Fruit fly (Drosophila melanogaster) whole organism, prepupa: Measurements from ENCODE around the gene tx.

Experiments
- Blimp-1 ChIP-seq: fragments of 200-800 bp; sonication (Bioruptor generic); optimal IDR thresholded peaks from 3 replicates; lab custom pipeline; 2017; ENCODE audit warnings: missing biosample characterization, missing genetic modification characterization, mild to moderate bottlenecking, moderate library complexity, missing genetic modification reagents
- CG10631 ChIP-seq: fragments of 200-800 bp; sonication (Bioruptor generic); optimal IDR thresholded peaks from 2 replicates; lab custom pipeline; 2016; ENCODE audit warnings: missing biosample characterization, missing genetic modification characterization
- CG11294 ChIP-seq: fragments of 200-800 bp; sonication (Bioruptor generic); IDR thresholded peaks from 2 replicates; pipeline ENCODE4 v1.3.6; 2022; ENCODE audit warnings: missing biosample characterization, missing genetic modification characterization
- CG11762 ChIP-seq: fragments of 200-800 bp; sonication (Bioruptor generic); optimal IDR thresholded peaks from 3 replicates; lab custom pipeline; 2016; ENCODE audit warnings: missing biosample characterization, missing genetic modification characterization; ENCODE audit not compliant: insufficient read depth
- CG11902 ChIP-seq: fragments of 200-800 bp; sonication (Bioruptor generic); optimal IDR thresholded peaks from 3 replicates; lab custom pipeline; 2016; ENCODE audit warnings: missing biosample characterization, missing genetic modification characterization
- CG15336 ChIP-seq: fragments of 200-800 bp; sonication (Bioruptor generic); IDR thresholded peaks from 2 replicates; pipeline ENCODE4 v1.3.6; 2022; ENCODE audit warnings: missing biosample characterization, missing genetic modification characterization
- CG1621 ChIP-seq: fragments of 200-800 bp; sonication (Bioruptor generic); optimal IDR thresholded peaks from 3 replicates; lab custom pipeline; 2018; ENCODE audit warnings: missing biosample characterization, mild to moderate bottlenecking, missing genetic modification characterization
- CG3032 ChIP-seq: fragments of 200-800 bp; optimal IDR thresholded peaks from 2 replicates; lab custom pipeline; 2019; ENCODE audit warnings: missing biosample characterization, mild to moderate bottlenecking, missing genetic modification characterization, moderate library complexity
- CG31627 ChIP-seq: fragments of 200-800 bp; sonication (Bioruptor generic); optimal IDR thresholded peaks from 3 replicates; lab custom pipeline; 2016; ENCODE audit warnings: missing biosample characterization, missing genetic modification characterization
- CG3919 ChIP-seq: fragments of 200-800 bp; sonication (Bioruptor generic); optimal IDR thresholded peaks from 3 replicates; lab custom pipeline; 2016; ENCODE audit warnings: missing biosample characterization, missing genetic modification characterization
- CG4318 ChIP-seq: fragments of 200-800 bp; sonication (Bioruptor generic); optimal IDR thresholded peaks from 3 replicates; lab custom pipeline; 2017; ENCODE audit warnings: missing biosample characterization, mild to moderate bottlenecking, missing genetic modification characterization
- CG6163 ChIP-seq: fragments of 200-800 bp; sonication (Bioruptor generic); IDR thresholded peaks from 3 replicates; pipeline ENCODE4 v1.3.6; 2022; ENCODE audit warnings: missing biosample characterization, missing genetic modification characterization
- CG6276 ChIP-seq: fragments of 200-800 bp; sonication (Bioruptor generic); optimal IDR thresholded peaks from 2 replicates; lab custom pipeline; 2017; ENCODE audit warnings: missing biosample characterization, mild to moderate bottlenecking, missing genetic modification characterization
- CG6792 ChIP-seq: fragments of 200-800 bp; sonication (Bioruptor generic); optimal IDR thresholded peaks from 3 replicates; lab custom pipeline; 2016; ENCODE audit warnings: missing biosample characterization, missing genetic modification characterization
- CG6854 ChIP-seq: fragments of 200-800 bp; sonication (Bioruptor generic); optimal IDR thresholded peaks from 2 replicates; lab custom pipeline; 2017; ENCODE audit warnings: missing biosample characterization, mild to moderate bottlenecking, missing genetic modification characterization
- CG8119 ChIP-seq: fragments of 200-800 bp; sonication (Bioruptor generic); IDR thresholded peaks from 3 replicates; pipeline ENCODE4 v1.3.6; 2022; ENCODE audit warnings: missing biosample characterization, missing genetic modification characterization
- CG8319 ChIP-seq: fragments of 200-800 bp; sonication (Bioruptor generic); optimal IDR thresholded peaks from 3 replicates; lab custom pipeline; 2016; ENCODE audit warnings: missing biosample characterization, missing genetic modification characterization
- CG8632 ChIP-seq: fragments of 200-800 bp; sonication (Bioruptor generic); optimal IDR thresholded peaks from 3 replicates; lab custom pipeline; 2016; ENCODE audit warnings: missing biosample characterization, missing genetic modification characterization
- CG9139 ChIP-seq: fragments of 200-800 bp; sonication (Bioruptor generic); optimal IDR thresholded peaks from 3 replicates; lab custom pipeline; 2017; ENCODE audit warnings: missing biosample characterization, mild to moderate bottlenecking, missing genetic modification characterization
- Eip75B ChIP-seq: fragments of 200-800 bp; sonication (Bioruptor generic); optimal IDR thresholded peaks from 3 replicates; lab custom pipeline; 2016; ENCODE audit warnings: missing biosample characterization, missing genetic modification characterization
- Eip78C ChIP-seq: fragments of 200-800 bp; sonication (Bioruptor generic); peaks from one replicate; lab custom pipeline; 2016; ENCODE audit warnings: missing biosample characterization, missing genetic modification characterization
- Eip93F ChIP-seq: fragments of 200-800 bp; sonication (Bioruptor generic); optimal IDR thresholded peaks from 2 replicates; lab custom pipeline; 2016; ENCODE audit warnings: missing biosample characterization, mild to moderate bottlenecking, missing genetic modification characterization
- Ets21C ChIP-seq: fragments of 200-800 bp; sonication (Bioruptor generic); optimal IDR thresholded peaks from 3 replicates; lab custom pipeline; 2016; ENCODE audit warnings: missing biosample characterization, missing genetic modification characterization
- Hr38 ChIP-seq: sonication (Bioruptor generic); optimal IDR thresholded peaks from 2 replicates; lab custom pipeline; 2016; ENCODE audit warnings: missing biosample characterization, missing genetic modification characterization
- Hr4 ChIP-seq: fragments of 200-800 bp; sonication (Bioruptor generic); optimal IDR thresholded peaks from 3 replicates; lab custom pipeline; 2016; ENCODE audit warnings: missing biosample characterization, missing genetic modification characterization
- Lpt ChIP-seq: fragments of 200-800 bp; sonication (Bioruptor generic); optimal IDR thresholded peaks from 3 replicates; lab custom pipeline; 2016; ENCODE audit warnings: missing biosample characterization, missing genetic modification characterization
- Met ChIP-seq: fragments of 200-800 bp; sonication (Bioruptor generic); optimal IDR thresholded peaks from 3 replicates; lab custom pipeline; 2016; ENCODE audit warnings: missing biosample characterization, missing genetic modification characterization
- OdsH ChIP-seq: fragments of 200-800 bp; sonication (Bioruptor generic); optimal IDR thresholded peaks from 3 replicates; lab custom pipeline; 2016; ENCODE audit warnings: missing biosample characterization, missing genetic modification characterization
- Smox ChIP-seq: fragments of 200-800 bp; sonication (Bioruptor generic); optimal IDR thresholded peaks from 3 replicates; lab custom pipeline; 2016; ENCODE audit warnings: missing biosample characterization, missing genetic modification characterization
- Sox14 ChIP-seq: fragments of 200-800 bp; sonication (Bioruptor generic); optimal IDR thresholded peaks from 3 replicates; lab custom pipeline; 2016; ENCODE audit warnings: missing biosample characterization, missing genetic modification characterization
- Sox15 ChIP-seq: fragments of 200-800 bp; sonication (Bioruptor generic); optimal IDR thresholded peaks from 3 replicates; lab custom pipeline; 2016; ENCODE audit warnings: missing biosample characterization, missing genetic modification characterization
- acj6 ChIP-seq: fragments of 200-800 bp; sonication (Bioruptor generic); optimal IDR thresholded peaks from 3 replicates; lab custom pipeline; 2016; ENCODE audit warnings: missing biosample characterization, missing genetic modification characterization
- cyc ChIP-seq: fragments of 200-800 bp; sonication (Bioruptor generic); optimal IDR thresholded peaks from 3 replicates; lab custom pipeline; 2016; ENCODE audit warnings: missing biosample characterization, missing genetic modification characterization
- dsx ChIP-seq: fragments of 200-800 bp; optimal IDR thresholded peaks from 3 replicates; lab custom pipeline; 2019; ENCODE audit warnings: missing biosample characterization, mild to moderate bottlenecking, missing genetic modification characterization, moderate library complexity; ENCODE audit not compliant: poor library complexity, severe bottlenecking
- eg ChIP-seq: fragments of 200-800 bp; sonication (Bioruptor generic); IDR thresholded peaks from 3 replicates; pipeline ENCODE4 v1.3.6; 2022; ENCODE audit warnings: missing biosample characterization, missing genetic modification characterization
- esn ChIP-seq: fragments of 200-800 bp; sonication (Bioruptor generic); optimal IDR thresholded peaks from 2 replicates; lab custom pipeline; 2016; ENCODE audit warnings: missing biosample characterization, mild to moderate bottlenecking, missing genetic modification characterization, moderate library complexity
- fd85E ChIP-seq: fragments of 200-800 bp; sonication (Bioruptor generic); optimal IDR thresholded peaks from 3 replicates; lab custom pipeline; 2016; ENCODE audit warnings: missing biosample characterization, missing genetic modification characterization
- fkh ChIP-seq: fragments of 200-800 bp; sonication (Bioruptor generic); optimal IDR thresholded peaks from 3 replicates; lab custom pipeline; 2017; ENCODE audit warnings: missing biosample characterization, mild to moderate bottlenecking, missing genetic modification characterization, moderate library complexity
- lz ChIP-seq: fragments of 200-800 bp; sonication (Bioruptor generic); optimal IDR thresholded peaks from 3 replicates; lab custom pipeline; 2016; ENCODE audit warnings: missing biosample characterization, missing genetic modification characterization
- net ChIP-seq: fragments of 200-800 bp; sonication (Bioruptor generic); optimal IDR thresholded peaks from 3 replicates; lab custom pipeline; 2016; ENCODE audit warnings: missing biosample characterization, missing genetic modification characterization
- pdm3 ChIP-seq: fragments of 200-800 bp; sonication (Bioruptor generic); optimal IDR thresholded peaks from 3 replicates; lab custom pipeline; 2016; ENCODE audit warnings: missing biosample characterization, missing genetic modification characterization
- spab ChIP-seq: fragments of 200-800 bp; sonication (Bioruptor generic); optimal IDR thresholded peaks from 2 replicates; lab custom pipeline; 2017; ENCODE audit warnings: missing biosample characterization, mild to moderate bottlenecking, missing genetic modification characterization, missing genetic modification reagents
- ss ChIP-seq, 2 experiments: fragments of 200-800 bp; sonication (Bioruptor generic); optimal IDR thresholded peaks; 2 replicates in 1 of 2; 3 replicates in 1 of 2; lab custom pipeline; 2017 to 2018; ENCODE audit warnings: mild to moderate bottlenecking in 2 of 2, missing biosample characterization in 2 of 2, missing genetic modification characterization in 2 of 2, moderate library complexity in 1 of 2
- svp ChIP-seq: fragments of 200-800 bp; sonication (Bioruptor generic); peaks from one replicate; lab custom pipeline; 2016; ENCODE audit warnings: missing biosample characterization, missing genetic modification characterization
- topi ChIP-seq: fragments of 200-800 bp; sonication (Bioruptor generic); optimal IDR thresholded peaks from 3 replicates; lab custom pipeline; 2016; ENCODE audit warnings: missing biosample characterization, missing genetic modification characterization
- vri ChIP-seq: fragments of 200-800 bp; sonication (Bioruptor generic); optimal IDR thresholded peaks from 3 replicates; lab custom pipeline; 2016; ENCODE audit warnings: missing biosample characterization, mild to moderate bottlenecking, missing genetic modification characterization

The tx gene

dm6 chr3R:26461226-26461805 lies 20.7 kb downstream of the tx start, which contains the start of gene CG5455 (continued):
- no peak for TF ChIP-seq Eip93F (GFP tag; lab: Kevin White, UChicago)
- no peak for TF ChIP-seq acj6 (GFP tag; lab: Kevin White, UChicago)
- peak; percentile 10 for TF ChIP-seq CG10631 (GFP tag; lab: Kevin White, UChicago)
- no peak for TF ChIP-seq CG4318
- TF ChIP-seq Smox (GFP tag; lab: Kevin White, UChicago), result no peak
- peak; percentile 65 for TF ChIP-seq svp (GFP tag; lab: Kevin White, UChicago)
- TF ChIP-seq Eip75B (GFP tag; lab: Kevin White, UChicago), result peak; percentile 23
- TF ChIP-seq cyc (GFP tag; lab: Kevin White, UChicago), result no peak
- no peak for TF ChIP-seq Ets21C (GFP tag; lab: Kevin White, UChicago)
- TF ChIP-seq Sox14, result peak; percentile 66
- TF ChIP-seq CG15336 (GFP tag; lab: Robert Waterston, UW), result peak; percentile 56; the same call in 1 of the 2 replicates
- TF ChIP-seq Hr38 (GFP tag; lab: Kevin White, UChicago), result no peak
- no peak for TF ChIP-seq topi (GFP tag; lab: Kevin White, UChicago)
- TF ChIP-seq Eip78C (GFP tag; lab: Kevin White, UChicago), result peak; percentile 30
- peak; percentile 75 for TF ChIP-seq CG6163 (GFP tag; lab: Robert Waterston, UW)
- peak; percentile 77 for TF ChIP-seq net
- no peak for TF ChIP-seq Hr4 (GFP tag; lab: Kevin White, UChicago)

- TF ChIP-seq eg (GFP tag; lab: Robert Waterston, UW), result peak; percentile 81
- no peak for TF ChIP-seq vri (GFP tag; lab: Kevin White, UChicago)
- no peak for TF ChIP-seq spab
- no peak for TF ChIP-seq Ets21C (GFP tag; lab: Kevin White, UChicago)
- TF ChIP-seq Sox14, result peak; percentile 16
- peak; percentile 30 for TF ChIP-seq CG4318
- TF ChIP-seq topi (GFP tag; lab: Kevin White, UChicago), result peak; percentile 7
- peak; percentile 29 for TF ChIP-seq CG11762 (GFP tag; lab: Kevin White, UChicago)
- no peak for TF ChIP-seq CG8319 (GFP tag; lab: Kevin White, UChicago)
- TF ChIP-seq Blimp-1 (GFP tag; lab: Kevin White, UChicago), result no peak
- TF ChIP-seq CG15336 (GFP tag; lab: Robert Waterston, UW), result peak; percentile 53
- TF ChIP-seq lz, result no peak
- no peak for TF ChIP-seq dsx
- TF ChIP-seq CG6792 (GFP tag; lab: Kevin White, UChicago), result no peak
- TF ChIP-seq CG3032, result peak; percentile 25
- TF ChIP-seq Eip78C (GFP tag; lab: Kevin White, UChicago), result peak; percentile 77
- TF ChIP-seq CG11294 (GFP tag; lab: Robert Waterston, UW), result no peak
- TF ChIP-seq CG8632 (GFP tag; lab: Kevin White, UChicago), result no peak
- TF ChIP-seq esn (GFP tag; lab: Kevin White, UChicago), result peak; percentile 2
- TF ChIP-seq Lpt, result no peak
- peak; percentile 50 for TF ChIP-seq Eip75B (GFP tag; lab: Kevin White, UChicago)
- peak; percentile 29 for TF ChIP-seq pdm3 (GFP tag; lab: Kevin White, UChicago)
- TF ChIP-seq Sox15 (GFP tag; lab: Kevin White, UChicago), result no peak
- TF ChIP-seq CG9139 (GFP tag; lab: Kevin White, UChicago), result no peak
- TF ChIP-seq CG8119 (GFP tag; lab: Robert Waterston, UW), result peak; percentile 36; the same call in 1 of the 3 replicates
- no peak for TF ChIP-seq Eip93F (GFP tag; lab: Kevin White, UChicago)
- TF ChIP-seq CG3919 (GFP tag; lab: Kevin White, UChicago), result peak; percentile 60
- no peak for TF ChIP-seq CG1621
- TF ChIP-seq ss (GFP tag; optimal IDR thresholded peaks at IDR 0.05; lab: Kevin White, UChicago), result peak in 1 of 2 experiments; percentile 24
- no peak for TF ChIP-seq Met (GFP tag; lab: Kevin White, UChicago)
- TF ChIP-seq fd85E, result no peak
- TF ChIP-seq acj6 (GFP tag; lab: Kevin White, UChicago), result peak; percentile 10
- TF ChIP-seq Hr4 (GFP tag; lab: Kevin White, UChicago), result peak; percentile 71
- no peak for TF ChIP-seq Smox (GFP tag; lab: Kevin White, UChicago)
- TF ChIP-seq fkh, result no peak
- no peak for TF ChIP-seq CG31627 (GFP tag; lab: Kevin White, UChicago)
- TF ChIP-seq OdsH (GFP tag; lab: Kevin White, UChicago), result peak; percentile 54
- peak; percentile 55 for TF ChIP-seq CG6276 (GFP tag; lab: Kevin White, UChicago)
- TF ChIP-seq cyc (GFP tag; lab: Kevin White, UChicago), result no peak
- no peak for TF ChIP-seq CG11902 (GFP tag; lab: Kevin White, UChicago)
- TF ChIP-seq Hr38 (GFP tag; lab: Kevin White, UChicago), result no peak
- no peak for TF ChIP-seq CG6854 (GFP tag; lab: Kevin White, UChicago)
Measured at dm6 chr3R:26462173-26462959, 21.8 kb downstream of the tx start.
